Worm (Caenorhabditis elegans): ENCODE measurements around the gene aaim-1.

Gene aaim-1

ce11 chrX:6531896-6532295 is 30.3 kb downstream of the aaim-1 start:
- TF ChIP-seq mep-1 (tag; optimal IDR thresholded peaks at IDR 0.05) (no peak), dmd-9 (GFP tag; IDR thresholded peaks at IDR 0.05) (no peak), Y75B8A.6 (GFP tag; IDR thresholded peaks at IDR 0.05) (no peak)

ce11 chrX:6530591-6530990 is 31.6 kb downstream of the aaim-1 start:
- TF ChIP-seq nhr-77 (tag; optimal IDR thresholded peaks at IDR 0.05) (peak; percentile 12), lir-3 (tag; optimal IDR thresholded peaks at IDR 0.05) (no peak), ztf-7 (tag; optimal IDR thresholded peaks at IDR 0.05) (no peak), mdt-29 (GFP tag; IDR thresholded peaks at IDR 0.05) (no peak), madf-5 (GFP tag; IDR thresholded peaks at IDR 0.05) (no peak), nhr-237 (tag; optimal IDR thresholded peaks at IDR 0.05) (no peak), vab-7 (GFP tag; IDR thresholded peaks at IDR 0.05) (no peak), fos-1 (tag; optimal IDR thresholded peaks at IDR 0.05) (no peak), lin-15B (tag; optimal IDR thresholded peaks at IDR 0.05) (no peak), daf-19 (GFP tag; conservative IDR thresholded peaks at IDR 0.05) (no peak), Y75B8A.6 (GFP tag; IDR thresholded peaks at IDR 0.05) (no peak), tag-97 (GFP tag; IDR thresholded peaks at IDR 0.05) (no peak), lim-7 (GFP tag; IDR thresholded peaks at IDR 0.05) (no peak), F44E2.7 (GFP tag; IDR thresholded peaks at IDR 0.05) (no peak), madf-9 (GFP tag; conservative IDR thresholded peaks at IDR 0.05) (no peak), T20F7.1 (GFP tag; optimal IDR thresholded peaks at IDR 0.05) (peak; percentile 39), pqm-1 (tag; optimal IDR thresholded peaks at IDR 0.05) (peak; percentile 70), R02D3.7 (tag; optimal IDR thresholded peaks at IDR 0.05) (no peak), hif-1 (tag; optimal IDR thresholded peaks at IDR 0.05) (no peak), mdl-1 (tag; optimal IDR thresholded peaks at IDR 0.05) (peak in 1 of 2 experiments; percentile 1), Y105C5A.15 (GFP tag; IDR thresholded peaks at IDR 0.05) (no peak), nhr-10 (tag; optimal IDR thresholded peaks at IDR 0.05) (no peak), attf-4 (tag; optimal IDR thresholded peaks at IDR 0.05) (no peak), gei-8 (GFP tag; optimal IDR thresholded peaks at IDR 0.05) (no peak), hmg-1.1 (GFP tag; IDR thresholded peaks at IDR 0.05) (no peak), nhr-48 (tag; optimal IDR thresholded peaks at IDR 0.05) (peak; percentile 49), lin-1 (GFP tag; IDR thresholded peaks at IDR 0.05) (0 out of 2 replicates have a peak, but pooled peaks have one; percentile 45), ZK546.5 (tag; optimal IDR thresholded peaks at IDR 0.05) (no peak), lin-39 (tag; optimal IDR thresholded peaks at IDR 0.05) (no peak), daf-12 (tag; optimal IDR thresholded peaks at IDR 0.05) (no peak), nhr-28 (tag; optimal IDR thresholded peaks at IDR 0.05) (peak; percentile 38), ztf-11 (tag; optimal IDR thresholded peaks at IDR 0.05) (no peak), duxl-1 (tag; optimal IDR thresholded peaks at IDR 0.05; ENCODE audit: poor library complexity) (no peak), lin-13 (GFP tag; optimal IDR thresholded peaks at IDR 0.05) (no peak), nhr-102 (tag; optimal IDR thresholded peaks at IDR 0.05) (no peak), dmd-6 (GFP tag; IDR thresholded peaks at IDR 0.05) (peak; percentile 93), zfp-3 (GFP tag; conservative IDR thresholded peaks at IDR 0.05) (no peak), unc-39 (tag; optimal IDR thresholded peaks at IDR 0.05) (no peak), F26F4.8 (GFP tag; conservative IDR thresholded peaks at IDR 0.05) (no peak), egl-27 (tag; optimal IDR thresholded peaks at IDR 0.05) (no peak), tra-1 (GFP tag; IDR thresholded peaks at IDR 0.05) (0 out of 2 replicates have a peak, but pooled peaks have one; percentile 54), nhr-76 (tag; optimal IDR thresholded peaks at IDR 0.05) (no peak), spr-3 (GFP tag; optimal IDR thresholded peaks at IDR 0.05) (no peak), D1046.2 (GFP tag; IDR thresholded peaks at IDR 0.05) (no peak), unc-130 (GFP tag; optimal IDR thresholded peaks at IDR 0.05) (no peak), zag-1 (tag; optimal IDR thresholded peaks at IDR 0.05) (no peak), hlh-11 (tag; optimal IDR thresholded peaks at IDR 0.05) (peak; percentile 75), nhr-25 (tag; optimal IDR thresholded peaks at IDR 0.05; ENCODE audit: borderline replicate concordance, insufficient read depth) (no peak), ceh-62 (tag; optimal IDR thresholded peaks at IDR 0.05) (no peak)

Measured in whole organism, L4 larva.